Fruit fly (Drosophila melanogaster) whole organism, prepupa: ENCODE results near the gene mex1.

Experiments used
- Blimp-1 ChIP-seq: fragments of 200-800 bp; sonication (Bioruptor generic); optimal IDR thresholded peaks from 3 replicates; lab custom pipeline; 2017; ENCODE audit warnings: missing biosample characterization, missing genetic modification characterization, mild to moderate bottlenecking, moderate library complexity, missing genetic modification reagents
- CG10669 ChIP-seq: fragments of 200-800 bp; sonication (Bioruptor generic); optimal IDR thresholded peaks from 3 replicates; lab custom pipeline; 2018; ENCODE audit warnings: missing biosample characterization, mild to moderate bottlenecking, missing genetic modification characterization, moderate library complexity
- CG11294 ChIP-seq: fragments of 200-800 bp; sonication (Bioruptor generic); IDR thresholded peaks from 2 replicates; pipeline ENCODE4 v1.3.6; 2022; ENCODE audit warnings: missing biosample characterization, missing genetic modification characterization
- CG11902 ChIP-seq: fragments of 200-800 bp; sonication (Bioruptor generic); optimal IDR thresholded peaks from 3 replicates; lab custom pipeline; 2016; ENCODE audit warnings: missing biosample characterization, missing genetic modification characterization
- CG15336 ChIP-seq: fragments of 200-800 bp; sonication (Bioruptor generic); IDR thresholded peaks from 2 replicates; pipeline ENCODE4 v1.3.6; 2022; ENCODE audit warnings: missing biosample characterization, missing genetic modification characterization
- CG1621 ChIP-seq: fragments of 200-800 bp; sonication (Bioruptor generic); optimal IDR thresholded peaks from 3 replicates; lab custom pipeline; 2018; ENCODE audit warnings: missing biosample characterization, mild to moderate bottlenecking, missing genetic modification characterization
- CG16779 ChIP-seq: fragments of 200-800 bp; sonication (Bioruptor generic); optimal IDR thresholded peaks from 3 replicates; lab custom pipeline; 2017; ENCODE audit warnings: missing biosample characterization, mild to moderate bottlenecking, missing genetic modification characterization
- CG31627 ChIP-seq: fragments of 200-800 bp; sonication (Bioruptor generic); optimal IDR thresholded peaks from 3 replicates; lab custom pipeline; 2016; ENCODE audit warnings: missing biosample characterization, missing genetic modification characterization
- CG32006 ChIP-seq: fragments of 200-800 bp; sonication (Bioruptor generic); optimal IDR thresholded peaks from 3 replicates; lab custom pipeline; 2017; ENCODE audit warnings: missing biosample characterization, mild to moderate bottlenecking, missing genetic modification characterization
- CG3919 ChIP-seq: fragments of 200-800 bp; sonication (Bioruptor generic); optimal IDR thresholded peaks from 3 replicates; lab custom pipeline; 2016; ENCODE audit warnings: missing biosample characterization, missing genetic modification characterization
- CG4318 ChIP-seq: fragments of 200-800 bp; sonication (Bioruptor generic); optimal IDR thresholded peaks from 3 replicates; lab custom pipeline; 2017; ENCODE audit warnings: missing biosample characterization, mild to moderate bottlenecking, missing genetic modification characterization
- CG6792 ChIP-seq: fragments of 200-800 bp; sonication (Bioruptor generic); optimal IDR thresholded peaks from 3 replicates; lab custom pipeline; 2016; ENCODE audit warnings: missing biosample characterization, missing genetic modification characterization
- CG6808 ChIP-seq: fragments of 200-800 bp; sonication (Bioruptor generic); optimal IDR thresholded peaks from 3 replicates; lab custom pipeline; 2017; ENCODE audit warnings: missing biosample characterization, missing genetic modification characterization, mild to moderate bottlenecking, moderate library complexity, missing genetic modification reagents
- CG6854 ChIP-seq: fragments of 200-800 bp; sonication (Bioruptor generic); optimal IDR thresholded peaks from 2 replicates; lab custom pipeline; 2017; ENCODE audit warnings: missing biosample characterization, mild to moderate bottlenecking, missing genetic modification characterization
- CG7368 ChIP-seq: fragments of 200-800 bp; sonication (Bioruptor generic); optimal IDR thresholded peaks from 3 replicates; lab custom pipeline; 2016; ENCODE audit warnings: missing biosample characterization, missing genetic modification characterization
- CG8632 ChIP-seq: fragments of 200-800 bp; sonication (Bioruptor generic); optimal IDR thresholded peaks from 3 replicates; lab custom pipeline; 2016; ENCODE audit warnings: missing biosample characterization, missing genetic modification characterization
- Eip78C ChIP-seq: fragments of 200-800 bp; sonication (Bioruptor generic); peaks from one replicate; lab custom pipeline; 2016; ENCODE audit warnings: missing biosample characterization, missing genetic modification characterization
- Ets21C ChIP-seq: fragments of 200-800 bp; sonication (Bioruptor generic); optimal IDR thresholded peaks from 3 replicates; lab custom pipeline; 2016; ENCODE audit warnings: missing biosample characterization, missing genetic modification characterization
- Gug ChIP-seq: fragments of 200-800 bp; sonication (Bioruptor generic); IDR thresholded peaks from 2 replicates; pipeline ENCODE4 v1.3.6; 2022; ENCODE audit warnings: missing biosample characterization, missing genetic modification characterization
- Hr38 ChIP-seq: sonication (Bioruptor generic); optimal IDR thresholded peaks from 2 replicates; lab custom pipeline; 2016; ENCODE audit warnings: missing biosample characterization, missing genetic modification characterization
- Sox102F ChIP-seq: fragments of 200-800 bp; sonication (Bioruptor generic); optimal IDR thresholded peaks from 2 replicates; lab custom pipeline; 2016; ENCODE audit warnings: missing biosample characterization, mild to moderate bottlenecking, missing genetic modification characterization
- Sox14 ChIP-seq: fragments of 200-800 bp; sonication (Bioruptor generic); optimal IDR thresholded peaks from 3 replicates; lab custom pipeline; 2016; ENCODE audit warnings: missing biosample characterization, missing genetic modification characterization
- Sox15 ChIP-seq: fragments of 200-800 bp; sonication (Bioruptor generic); optimal IDR thresholded peaks from 3 replicates; lab custom pipeline; 2016; ENCODE audit warnings: missing biosample characterization, missing genetic modification characterization
- achi ChIP-seq: fragments of 200-800 bp; sonication (Bioruptor generic); optimal IDR thresholded peaks from 3 replicates; lab custom pipeline; 2016; ENCODE audit warnings: missing biosample characterization, missing genetic modification characterization
- acj6 ChIP-seq: fragments of 200-800 bp; sonication (Bioruptor generic); optimal IDR thresholded peaks from 3 replicates; lab custom pipeline; 2016; ENCODE audit warnings: missing biosample characterization, missing genetic modification characterization
- dac ChIP-seq: fragments of 200-800 bp; sonication (Bioruptor generic); optimal IDR thresholded peaks from 2 replicates; lab custom pipeline; 2017; ENCODE audit warnings: missing biosample characterization, mild to moderate bottlenecking, missing genetic modification characterization
- esn ChIP-seq: fragments of 200-800 bp; sonication (Bioruptor generic); optimal IDR thresholded peaks from 2 replicates; lab custom pipeline; 2016; ENCODE audit warnings: missing biosample characterization, mild to moderate bottlenecking, missing genetic modification characterization, moderate library complexity
- fd85E ChIP-seq: fragments of 200-800 bp; sonication (Bioruptor generic); optimal IDR thresholded peaks from 3 replicates; lab custom pipeline; 2016; ENCODE audit warnings: missing biosample characterization, missing genetic modification characterization
- fkh ChIP-seq: fragments of 200-800 bp; sonication (Bioruptor generic); optimal IDR thresholded peaks from 3 replicates; lab custom pipeline; 2017; ENCODE audit warnings: missing biosample characterization, mild to moderate bottlenecking, missing genetic modification characterization, moderate library complexity
- lz ChIP-seq: fragments of 200-800 bp; sonication (Bioruptor generic); optimal IDR thresholded peaks from 3 replicates; lab custom pipeline; 2016; ENCODE audit warnings: missing biosample characterization, missing genetic modification characterization
- net ChIP-seq: fragments of 200-800 bp; sonication (Bioruptor generic); optimal IDR thresholded peaks from 3 replicates; lab custom pipeline; 2016; ENCODE audit warnings: missing biosample characterization, missing genetic modification characterization
- salr ChIP-seq, 2 experiments: fragments of 200-800 bp; sonication (Bioruptor generic); optimal IDR thresholded peaks; 3 replicates each; lab custom pipeline; 2016 to 2018; ENCODE audit warnings: missing biosample characterization in 2 of 2, missing genetic modification characterization in 2 of 2, mild to moderate bottlenecking in 1 of 2
- spab ChIP-seq: fragments of 200-800 bp; sonication (Bioruptor generic); optimal IDR thresholded peaks from 2 replicates; lab custom pipeline; 2017; ENCODE audit warnings: missing biosample characterization, mild to moderate bottlenecking, missing genetic modification characterization, missing genetic modification reagents
- svp ChIP-seq: fragments of 200-800 bp; sonication (Bioruptor generic); peaks from one replicate; lab custom pipeline; 2016; ENCODE audit warnings: missing biosample characterization, missing genetic modification characterization
- vri ChIP-seq: fragments of 200-800 bp; sonication (Bioruptor generic); optimal IDR thresholded peaks from 3 replicates; lab custom pipeline; 2016; ENCODE audit warnings: missing biosample characterization, mild to moderate bottlenecking, missing genetic modification characterization

The mex1 gene

dm6 chr3L:15508233-15508632 is 11.2 kb downstream of the mex1 start, which contains the start of gene CG7841 (continued):
- TF ChIP-seq fkh (GFP tag; lab: Kevin White, UChicago) (peak; percentile 89), Ets21C (GFP tag; lab: Kevin White, UChicago) (peak; percentile 96), CG11902 (peak; percentile 90), CG1621 (tag; lab: Kevin White, UChicago) (peak; percentile 97), CG6854 (GFP tag; lab: Kevin White, UChicago) (peak; percentile 99), svp (GFP tag; lab: Kevin White, UChicago) (peak; percentile 99), dac (GFP tag; lab: Kevin White, UChicago) (peak; percentile 96), CG16779 (tag; lab: Kevin White, UChicago) (peak; percentile 97), CG11294 (peak; percentile 90; the same call in 1 of the 2 replicates), CG4318 (peak; percentile 93), CG8632 (GFP tag; lab: Kevin White, UChicago) (peak; percentile 97), CG6792 (GFP tag; lab: Kevin White, UChicago) (peak; percentile 98), CG3919 (GFP tag; lab: Kevin White, UChicago) (peak; percentile 99), acj6 (peak; percentile 98), esn (GFP tag; lab: Kevin White, UChicago) (peak; percentile 99), CG10669 (GFP tag; lab: Kevin White, UChicago) (peak; percentile 98), Sox14 (GFP tag; lab: Kevin White, UChicago) (peak; percentile 98), salr (GFP tag; optimal IDR thresholded peaks at IDR 0.05; lab: Kevin White, UChicago) (peak; percentile 93 to 95), fd85E (GFP tag; lab: Kevin White, UChicago) (peak; percentile 93)

DNA sequence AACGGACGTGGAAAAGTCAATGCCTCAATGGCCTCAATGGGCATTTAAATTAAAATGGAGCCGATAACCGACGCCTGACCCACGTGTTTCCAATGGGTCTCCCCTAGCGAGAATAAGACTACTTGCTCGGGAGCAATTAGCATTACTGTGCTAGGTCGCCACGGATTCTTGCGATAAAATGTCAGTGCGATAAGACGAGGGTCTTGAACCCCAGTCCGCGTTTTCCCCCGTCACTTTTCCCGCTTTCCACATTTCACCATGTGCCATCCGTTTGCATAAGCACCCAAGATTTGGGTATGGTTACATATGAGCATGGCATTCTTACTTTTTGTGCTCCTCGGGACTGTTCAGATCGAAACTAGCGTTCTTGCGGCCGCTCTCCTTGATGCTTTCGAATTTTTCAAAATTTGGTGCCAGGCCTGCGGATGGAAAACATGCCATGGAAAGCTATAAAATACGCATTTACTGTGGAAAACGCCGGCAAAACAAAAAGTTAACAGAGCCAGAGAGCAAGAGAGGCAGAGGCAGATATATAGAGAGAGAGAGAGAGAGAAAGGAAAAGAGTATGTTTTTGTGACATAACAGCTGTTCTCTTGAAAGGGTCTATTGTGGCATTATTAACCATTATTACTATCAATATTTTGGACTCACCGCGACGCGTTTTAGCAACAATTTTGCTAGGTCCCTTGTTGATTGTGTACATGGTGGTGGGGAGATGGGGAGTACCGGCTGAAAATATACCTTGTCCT is 12.1 kb downstream of the mex1 start:
- peak; percentile 80 for TF ChIP-seq vri
- TF ChIP-seq CG6808 (GFP tag; lab: Kevin White, UChicago) = no peak
- peak; percentile 97 for TF ChIP-seq svp (GFP tag; lab: Kevin White, UChicago)

- TF ChIP-seq achi (GFP tag; lab: Kevin White, UChicago) = no peak
- peak; percentile 24 for TF ChIP-seq CG31627 (GFP tag; lab: Kevin White, UChicago)
- no peak for TF ChIP-seq CG6854 (GFP tag; lab: Kevin White, UChicago)
- TF ChIP-seq svp (GFP tag; lab: Kevin White, UChicago) = peak; percentile 80
- TF ChIP-seq vri = no peak
- TF ChIP-seq Blimp-1 (GFP tag; lab: Kevin White, UChicago) = no peak
- TF ChIP-seq CG6808 (GFP tag; lab: Kevin White, UChicago) = peak; percentile 45
- peak; percentile 5 for TF ChIP-seq CG32006 (GFP tag; lab: Kevin White, UChicago)
- no peak for TF ChIP-seq Gug
- TF ChIP-seq CG7368 (GFP tag; lab: Kevin White, UChicago) = no peak
- TF ChIP-seq CG11294 = no peak
- TF ChIP-seq CG10669 (GFP tag; lab: Kevin White, UChicago) = peak; percentile 11
- TF ChIP-seq CG4318 = no peak
- TF ChIP-seq esn (GFP tag; lab: Kevin White, UChicago) = peak; percentile 16
- TF ChIP-seq Eip78C (GFP tag; lab: Kevin White, UChicago) = peak; percentile 78
- no peak for TF ChIP-seq lz
- TF ChIP-seq Sox102F (GFP tag; lab: Kevin White, UChicago) = peak; percentile 12
Measured at dm6 chr3L:15506174-15506926, 13.0 kb downstream of the mex1 start.

- TF ChIP-seq CG10669 (GFP tag; lab: Kevin White, UChicago) (no peak), CG4318 (no peak), Sox14 (GFP tag; lab: Kevin White, UChicago) (no peak), dac (GFP tag; lab: Kevin White, UChicago) (no peak), esn (GFP tag; lab: Kevin White, UChicago) (no peak), Ets21C (GFP tag; lab: Kevin White, UChicago) (no peak), CG7368 (GFP tag; lab: Kevin White, UChicago) (no peak), Sox15 (GFP tag; lab: Kevin White, UChicago) (no peak), vri (no peak), CG15336 (GFP tag; lab: Robert Waterston, UW) (no peak), CG6792 (GFP tag; lab: Kevin White, UChicago) (no peak), Hr38 (GFP tag; lab: Kevin White, UChicago) (no peak), Sox102F (GFP tag; lab: Kevin White, UChicago) (no peak), net (no peak), spab (GFP tag; lab: Kevin White, UChicago) (no peak), fkh (GFP tag; lab: Kevin White, UChicago) (no peak)
- TF ChIP-seq, all 60 proteins: peak for 0
Measured at dm6 chr3L:15504687-15505086, 14.7 kb downstream of the mex1 start, which contains the start of gene CG7857. Gene CG7857, minus strand, starts transcription at chr3L:15504894.
